Worm (Caenorhabditis elegans) whole organism, midembryonic: ENCODE data around the gene ttr-24.

Source experiments
- T22C8.4 ChIP-seq: fragments of 200-800 bp; sonication (Bioruptor generic); IDR thresholded peaks from 2 replicates; pipeline ENCODE4 v1.3.6; 2022; ENCODE audit warnings: missing genetic modification characterization, missing compliant biosample characterization
- flt-1 ChIP-seq: fragments of 200-800 bp; sonication (Bioruptor generic); IDR thresholded peaks from 2 replicates; pipeline ENCODE4 v1.3.6; 2022; ENCODE audit warnings: missing genetic modification characterization, missing compliant biosample characterization
- med-1 ChIP-seq: sonication (generic microtip); optimal IDR thresholded peaks from 2 replicates; lab custom pipeline; 2017; ENCODE audit warnings: missing genetic modification characterization, mild to moderate bottlenecking, missing compliant biosample characterization, antibody characterized with exemption, missing genetic modification reagents; ENCODE audit not compliant: insufficient read depth
- tab-1 ChIP-seq: fragments of 200-800 bp; sonication (Bioruptor generic); IDR thresholded peaks from 2 replicates; pipeline ENCODE4 v1.3.6; 2022; ENCODE audit warnings: missing genetic modification characterization, missing compliant biosample characterization

- TF ChIP-seq T22C8.4 (no peak), flt-1 (GFP tag; lab: Robert Waterston, UW) (no peak), med-1 (GFP tag; lab: Kevin White, UChicago) (no peak), tab-1 (GFP tag; lab: Robert Waterston, UW) (no peak)
Measured at ce11 chrV:18524460-18524859, 32.0 kb downstream of the ttr-24 start, which contains the start of gene hmit-1.2.
